Worm (Caenorhabditis elegans): Measurements from ENCODE around the gene ndab-1.

ce11 chrIII:11946973-11947372, 31.5 kb upstream of the ndab-1 start, which contains the start of gene Y56A3A.7:
- TF ChIP-seq snpc-4 (tag; optimal IDR thresholded peaks at IDR 0.05) (no peak), nhr-237 (tag; optimal IDR thresholded peaks at IDR 0.05) (no peak), ztf-11 (tag; optimal IDR thresholded peaks at IDR 0.05) (no peak), nhr-28 (tag; optimal IDR thresholded peaks at IDR 0.05) (no peak), pha-4 (tag; optimal IDR thresholded peaks at IDR 0.05) (no peak), lsy-2 (tag; optimal IDR thresholded peaks at IDR 0.05) (no peak), ham-2 (GFP tag; optimal IDR thresholded peaks at IDR 0.05) (no peak), unc-62 (GFP tag; optimal IDR thresholded peaks at IDR 0.05) (no peak), nhr-12 (tag; optimal IDR thresholded peaks at IDR 0.05) (no peak), elt-1 (tag; optimal IDR thresholded peaks at IDR 0.05; ENCODE audit: borderline replicate concordance, insufficient read depth) (no peak), mab-5 (tag; optimal IDR thresholded peaks at IDR 0.05) (no peak), lin-13 (tag; optimal IDR thresholded peaks at IDR 0.05) (no peak), bed-3 (GFP tag; optimal IDR thresholded peaks at IDR 0.05) (no peak)

All from whole organism, mixed stage, embryonic.